Fruit fly (Drosophila melanogaster): ENCODE measurements around the gene CG8300.

Gene CG8300

dm6 chrX:7095292-7095911, 9.3 kb upstream of the CG8300 start:
- TF ChIP-seq CG17801 (GFP tag; optimal IDR thresholded peaks at IDR 0.05; ENCODE audit: partially characterized antibody), result peak; percentile 98

dm6 chrX:7095912-7096494, 8.7 kb upstream of the CG8300 start:
- no peak for TF ChIP-seq CG17801 (GFP tag; optimal IDR thresholded peaks at IDR 0.05; ENCODE audit: partially characterized antibody)

dm6 chrX:7096495-7096995, 8.1 kb upstream of the CG8300 start:
- TF ChIP-seq CG17801 (GFP tag; optimal IDR thresholded peaks at IDR 0.05; ENCODE audit: partially characterized antibody), result peak; percentile 89

dm6 chrX:7097071-7097858, 7.4 kb upstream of the CG8300 start:
- peak; percentile 56 for TF ChIP-seq CG17801 (GFP tag; optimal IDR thresholded peaks at IDR 0.05; ENCODE audit: partially characterized antibody)

- peak; percentile 23 for TF ChIP-seq CG17801 (GFP tag; optimal IDR thresholded peaks at IDR 0.05; ENCODE audit: partially characterized antibody)
Measured at dm6 chrX:7097859-7098303, 6.8 kb upstream of the CG8300 start, which contains the start of gene Sxl. TSS of gene Sxl (minus strand) at chrX:7098053.

dm6 chrX:7100689-7101088, 4.0 kb upstream of the CG8300 start:
- no peak for TF ChIP-seq CG17801 (GFP tag; optimal IDR thresholded peaks at IDR 0.05; ENCODE audit: partially characterized antibody)

dm6 chrX:7101302-7102012, 3.2 kb upstream of the CG8300 start:
- TF ChIP-seq CG17801 (GFP tag; optimal IDR thresholded peaks at IDR 0.05; ENCODE audit: partially characterized antibody), result peak; percentile 38

- peak; percentile 33 for TF ChIP-seq CG17801 (GFP tag; optimal IDR thresholded peaks at IDR 0.05; ENCODE audit: partially characterized antibody)
Measured at dm6 chrX:7102013-7102520, 2.6 kb upstream of the CG8300 start, which contains the start of gene CG4615. TSS of gene CG4615 (minus strand) at chrX:7102300.

dm6 chrX:7105533-7105932, 848 bp downstream of the CG8300 start:
- no peak for TF ChIP-seq CG17801 (GFP tag; optimal IDR thresholded peaks at IDR 0.05; ENCODE audit: partially characterized antibody)

- TF ChIP-seq CG17801 (GFP tag; optimal IDR thresholded peaks at IDR 0.05; ENCODE audit: partially characterized antibody), result peak; percentile 23
Measured at dm6 chrX:7109793-7110606, 5.3 kb downstream of the CG8300 start, which contains the start of gene fz4. TSS of gene fz4 (minus strand) at chrX:7110321.

dm6 chrX:7110890-7111289, 6.2 kb downstream of the CG8300 start:
- no peak for TF ChIP-seq CG17801 (GFP tag; optimal IDR thresholded peaks at IDR 0.05; ENCODE audit: partially characterized antibody)

dm6 chrX:7117729-7118128, 13.0 kb downstream of the CG8300 start:
- TF ChIP-seq CG17801 (GFP tag; optimal IDR thresholded peaks at IDR 0.05; ENCODE audit: partially characterized antibody), result no peak

- no peak for TF ChIP-seq CG17801 (GFP tag; optimal IDR thresholded peaks at IDR 0.05; ENCODE audit: partially characterized antibody)
Measured at dm6 chrX:7120168-7120567, 15.5 kb downstream of the CG8300 start.

dm6 chrX:7122002-7122401, 17.3 kb downstream of the CG8300 start:
- TF ChIP-seq CG17801 (GFP tag; optimal IDR thresholded peaks at IDR 0.05; ENCODE audit: partially characterized antibody), result no peak
